Fruit fly (Drosophila melanogaster) whole organism: Measurements from ENCODE around the gene Son.

ENCODE experiments used
- CG8478 ChIP-seq: fragments of >200 bp; optimal IDR thresholded peaks from 2 replicates; lab custom pipeline; 2018; ENCODE audit warnings: inconsistent platforms
- EcR ChIP-seq, 2 experiments: fragments of >200 bp; optimal IDR thresholded peaks; 2 replicates each; lab custom pipeline; 2017; ENCODE audit warnings: missing biosample characterization in 2 of 2, missing genetic modification characterization in 2 of 2, missing genetic modification reagents in 2 of 2
- pan ChIP-seq: fragments of >200 bp; optimal IDR thresholded peaks from 2 replicates; lab custom pipeline; 2017
- usp ChIP-seq: fragments of >200 bp; optimal IDR thresholded peaks from 2 replicates; lab custom pipeline; 2017; ENCODE audit warnings: missing biosample characterization, missing genetic modification characterization, mixed read lengths

DNA sequence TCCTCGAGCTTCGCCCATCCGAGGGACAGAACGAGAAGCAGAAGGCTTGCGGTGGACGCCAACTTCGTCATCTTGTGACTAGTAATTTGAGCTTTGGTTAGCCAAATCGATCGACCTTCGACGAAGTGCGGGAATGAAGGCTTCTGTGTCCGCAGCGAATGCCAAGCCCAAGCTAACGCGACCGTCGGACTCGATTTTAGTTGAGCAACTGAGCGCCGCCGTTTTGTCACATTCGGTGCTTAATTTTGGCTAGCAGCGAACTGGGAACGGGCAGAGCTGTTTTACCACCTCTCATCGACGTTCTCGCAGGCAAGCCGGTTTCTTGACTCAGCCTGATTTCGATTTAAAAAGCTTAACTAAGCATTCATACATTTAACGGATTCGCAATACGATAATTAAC lies 48.4 kb downstream of the Son start:
- no peak for TF ChIP-seq pan (lab: Kevin White, UChicago)
- TF ChIP-seq CG8478 (lab: Kevin White, UChicago) = no peak
- TF ChIP-seq EcR (GFP tag; optimal IDR thresholded peaks at IDR 0.05; lab: Kevin White, UChicago) = no peak
- no peak for TF ChIP-seq usp (GFP tag; lab: Kevin White, UChicago)
